Fruit fly (Drosophila melanogaster): Measurements from ENCODE around the gene CG18549.

Gene CG18549

DNA sequence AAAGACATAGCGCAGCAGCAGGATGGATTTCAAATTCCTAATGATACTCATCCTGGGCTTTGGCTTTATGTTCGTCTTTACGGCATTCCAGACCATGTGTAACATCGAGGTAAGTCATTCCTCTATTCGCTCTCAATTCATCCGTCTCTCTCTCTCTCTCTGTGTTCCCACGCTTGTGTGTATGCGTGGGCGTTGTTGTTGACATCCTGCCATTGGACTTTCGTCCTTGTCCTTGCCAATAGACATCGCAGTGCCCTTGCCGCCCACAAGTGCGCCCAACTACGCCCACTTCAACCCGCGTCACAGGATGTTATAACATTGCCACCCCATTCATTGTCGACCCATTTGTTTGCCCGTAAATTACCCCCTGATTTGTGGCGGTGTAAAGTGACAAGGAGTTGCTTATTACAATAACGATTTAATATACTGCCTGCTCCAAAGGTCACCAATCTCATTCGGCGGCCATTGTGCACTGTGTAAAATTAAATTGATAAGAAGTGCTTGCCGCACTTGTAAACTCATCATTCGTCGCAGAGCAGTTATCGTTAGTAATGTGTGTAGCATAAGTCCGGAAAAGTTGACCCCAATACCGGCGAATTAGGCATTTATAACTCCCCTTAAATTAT, 634 bp downstream of the CG18549 start (continued):
- no peak for TF ChIP-seq wek (GFP tag; optimal IDR thresholded peaks at IDR 0.05)
- no peak for TF ChIP-seq NfI (GFP tag; optimal IDR thresholded peaks at IDR 0.05)
- TF ChIP-seq CG4404 (GFP tag; IDR thresholded peaks at IDR 0.05): no peak
- no peak for TF ChIP-seq CG11695 (GFP tag; IDR thresholded peaks at IDR 0.05)
- no peak for TF ChIP-seq E2f1 (GFP tag; IDR thresholded peaks at IDR 0.05)
- TF ChIP-seq CG1602 (GFP tag; optimal IDR thresholded peaks at IDR 0.05): no peak
- TF ChIP-seq Fer2 (tag; optimal IDR thresholded peaks at IDR 0.05): no peak
- no peak for TF ChIP-seq trem (tag; optimal IDR thresholded peaks at IDR 0.05)
- TF ChIP-seq en (GFP tag; optimal IDR thresholded peaks at IDR 0.05): no peak
- no peak for TF ChIP-seq B-H1 (GFP tag; IDR thresholded peaks at IDR 0.05)
- no peak for TF ChIP-seq Lhr (GFP tag; optimal IDR thresholded peaks at IDR 0.05)
- TF ChIP-seq CG10267 (tag; optimal IDR thresholded peaks at IDR 0.05): no peak
- TF ChIP-seq CG4360 (GFP tag; IDR thresholded peaks at IDR 0.05): peak; percentile 37; the same call in 1 of the 2 replicates
- TF ChIP-seq CG13624 (GFP tag; optimal IDR thresholded peaks at IDR 0.05): no peak
- no peak for TF ChIP-seq pita (GFP tag; optimal IDR thresholded peaks at IDR 0.05)
- no peak for TF ChIP-seq Dek (tag; optimal IDR thresholded peaks at IDR 0.05)
- no peak for TF ChIP-seq nau (GFP tag; optimal IDR thresholded peaks at IDR 0.05)
- TF ChIP-seq CG8944 (GFP tag; optimal IDR thresholded peaks at IDR 0.05): no peak
- TF ChIP-seq CG32772 (GFP tag; IDR thresholded peaks at IDR 0.05): no peak
- no peak for TF ChIP-seq Usf (GFP tag; optimal IDR thresholded peaks at IDR 0.05)
- no peak for TF ChIP-seq CG11723 (GFP tag; optimal IDR thresholded peaks at IDR 0.05)
- no peak for TF ChIP-seq CG33557 (GFP tag; optimal IDR thresholded peaks at IDR 0.05)
- TF ChIP-seq chif (GFP tag; optimal IDR thresholded peaks at IDR 0.05): no peak
- no peak for TF ChIP-seq pan (optimal IDR thresholded peaks at IDR 0.05)
- peak in 1 of 2 experiments; percentile 7 for TF ChIP-seq pan (GFP tag; optimal IDR thresholded peaks at IDR 0.05 in 1 of 2, IDR thresholded peaks at IDR 0.05 in 1 of 2)
- no peak for TF ChIP-seq CG2116 (GFP tag; optimal IDR thresholded peaks at IDR 0.05)
- no peak for TF ChIP-seq Sin3A (optimal IDR thresholded peaks at IDR 0.05)
- TF ChIP-seq Med (GFP tag): peak; percentile 75
- no peak for TF ChIP-seq luna (GFP tag; optimal IDR thresholded peaks at IDR 0.05)
- TF ChIP-seq Hr78 (GFP tag; optimal IDR thresholded peaks at IDR 0.05): peak in 1 of 2 experiments; percentile 62
- TF ChIP-seq fu2 (GFP tag; optimal IDR thresholded peaks at IDR 0.05): no peak
- TF ChIP-seq HLHmδ (GFP tag; optimal IDR thresholded peaks at IDR 0.05): no peak
- TF ChIP-seq CG13287 (GFP tag; IDR thresholded peaks at IDR 0.05; ENCODE audit: partially characterized antibody): no peak
- no peak for TF ChIP-seq CG10147 (GFP tag; optimal IDR thresholded peaks at IDR 0.05)
- no peak for TF ChIP-seq CG7786 (GFP tag; optimal IDR thresholded peaks at IDR 0.05)
- no peak for TF ChIP-seq ind (GFP tag; optimal IDR thresholded peaks at IDR 0.05)
- TF ChIP-seq sr (GFP tag; IDR thresholded peaks at IDR 0.05): peak; percentile 76; the same call in 2 of the 3 replicates
- no peak for TF ChIP-seq CG17568 (GFP tag; optimal IDR thresholded peaks at IDR 0.05)
- TF ChIP-seq maf-S (GFP tag; optimal IDR thresholded peaks at IDR 0.05): no peak
- TF ChIP-seq CG7839 (tag; optimal IDR thresholded peaks at IDR 0.05): no peak
- no peak for TF ChIP-seq MESR4 (GFP tag; optimal IDR thresholded peaks at IDR 0.05)
- no peak for TF ChIP-seq Nf-YB (GFP tag; optimal IDR thresholded peaks at IDR 0.05)
- no peak for TF ChIP-seq C15 (GFP tag; IDR thresholded peaks at IDR 0.05)
- TF ChIP-seq CG6854 (GFP tag; optimal IDR thresholded peaks at IDR 0.05): no peak
- no peak for TF ChIP-seq CG2875 (GFP tag; optimal IDR thresholded peaks at IDR 0.05)
- TF ChIP-seq row (GFP tag; IDR thresholded peaks at IDR 0.05): peak; percentile 14; the same call in 1 of the 3 replicates
- TF ChIP-seq CG1792 (GFP tag; optimal IDR thresholded peaks at IDR 0.05): no peak
- peak; percentile 33 for TF ChIP-seq cg (GFP tag; optimal IDR thresholded peaks at IDR 0.05)
- 0 out of 3 replicates have a peak, but pooled peaks have one; percentile 32 for TF ChIP-seq CG2199 (GFP tag; IDR thresholded peaks at IDR 0.05)
- no peak for TF ChIP-seq CG14050 (GFP tag; IDR thresholded peaks at IDR 0.05)
- no peak for TF ChIP-seq rib (GFP tag; IDR thresholded peaks at IDR 0.05)

Data from whole organism, embryonic.